Worm (Caenorhabditis elegans) whole organism, L4 larva: ENCODE results near the gene pigc-1.

Experiments
- D1046.2 ChIP-seq: fragments of 200-800 bp; sonication (Bioruptor generic); IDR thresholded peaks from 2 replicates; pipeline ENCODE4 v1.3.6; 2022; ENCODE audit warnings: missing genetic modification characterization, missing compliant biosample characterization
- F44E2.7 ChIP-seq: fragments of 200-800 bp; sonication (Bioruptor generic); IDR thresholded peaks from 2 replicates; pipeline ENCODE4 v2.1.2; 2022; ENCODE audit warnings: missing genetic modification characterization, missing compliant biosample characterization
- T20F7.1 ChIP-seq: fragments of 200-800 bp; sonication (Bioruptor generic); optimal IDR thresholded peaks from 2 replicates; lab custom pipeline; 2018; ENCODE audit warnings: mild to moderate bottlenecking, missing genetic modification characterization, missing compliant biosample characterization
- Y48G9A.11 ChIP-seq: fragments of 200-800 bp; sonication (Bioruptor generic); IDR thresholded peaks from 2 replicates; pipeline ENCODE4 v1.3.6; 2022; ENCODE audit warnings: missing genetic modification reagents, missing genetic modification characterization, missing compliant biosample characterization
- aha-1 ChIP-seq: fragments of 150-350 bp; peaks from one replicate; lab custom pipeline; 2014; ENCODE audit warnings: missing biosample characterization, missing genetic modification characterization
- ama-1 ChIP-seq: fragments of 150-350 bp; optimal IDR thresholded peaks from 2 replicates; lab custom pipeline; 2014; ENCODE audit warnings: inconsistent platforms, mixed read lengths
- ceh-20 ChIP-seq: fragments of 200-800 bp; sonication (Bioruptor generic); IDR thresholded peaks from 2 replicates; pipeline ENCODE4 v1.3.6; 2022; ENCODE audit warnings: missing genetic modification reagents, missing genetic modification characterization, missing compliant biosample characterization
- ceh-82 ChIP-seq: sonication (generic microtip); optimal IDR thresholded peaks from 2 replicates; lab custom pipeline; 2017; ENCODE audit warnings: missing biosample characterization, missing genetic modification characterization
- ces-1 ChIP-seq: fragments of 150-350 bp; sonication (generic microtip); optimal IDR thresholded peaks from 4 replicates; lab custom pipeline; 2014; ENCODE audit warnings: missing biosample characterization, missing genetic modification reagents, missing genetic modification characterization
- daf-12 ChIP-seq: fragments of 150-350 bp; optimal IDR thresholded peaks from 2 replicates; lab custom pipeline; 2014; ENCODE audit warnings: missing biosample characterization, missing genetic modification reagents, missing genetic modification characterization
- daf-16 ChIP-seq, 3 experiments: sonication (generic microtip); optimal IDR thresholded peaks; 2 replicates each; lab custom pipeline; 2016 to 2017; ENCODE audit warnings: missing genetic modification characterization in 3 of 3, missing genetic modification reagents in 3 of 3, mild to moderate bottlenecking in 2 of 3, missing compliant biosample characterization in 2 of 3, missing biosample characterization in 1 of 3, moderate library complexity in 1 of 3
- daf-19 ChIP-seq: fragments of 200-800 bp; sonication (Bioruptor generic); conservative IDR thresholded peaks from 2 replicates; pipeline ENCODE4 v1.3.6; 2022; ENCODE audit warnings: missing genetic modification characterization, missing compliant biosample characterization
- dmd-6 ChIP-seq: fragments of 200-800 bp; sonication (Bioruptor generic); IDR thresholded peaks from 2 replicates; pipeline ENCODE4 v1.3.6; 2022; ENCODE audit warnings: missing genetic modification reagents, missing genetic modification characterization, missing compliant biosample characterization
- dpl-1 ChIP-seq: fragments of 150-350 bp; optimal IDR thresholded peaks from 2 replicates; lab custom pipeline; 2014; ENCODE audit warnings: missing biosample characterization, missing genetic modification reagents, missing genetic modification characterization
- dve-1 ChIP-seq: sonication (generic microtip); optimal IDR thresholded peaks from 2 replicates; lab custom pipeline; 2017; ENCODE audit warnings: antibody characterized with exemption, mild to moderate bottlenecking, missing genetic modification characterization, missing compliant biosample characterization; ENCODE audit not compliant: insufficient read depth
- hlh-11 ChIP-seq: fragments of 200-800 bp; sonication (Bioruptor generic); optimal IDR thresholded peaks from 2 replicates; lab custom pipeline; 2018; ENCODE audit warnings: mild to moderate bottlenecking, missing genetic modification characterization, missing compliant biosample characterization
- hlh-30 ChIP-seq: sonication (generic microtip); optimal IDR thresholded peaks from 2 replicates; lab custom pipeline; 2017; ENCODE audit warnings: antibody characterized with exemption, mild to moderate bottlenecking, missing genetic modification characterization, missing compliant biosample characterization; ENCODE audit not compliant: insufficient read depth
- hmg-1.1 ChIP-seq: fragments of 200-800 bp; sonication (Bioruptor generic); IDR thresholded peaks from 2 replicates; pipeline ENCODE4 v1.3.6; 2022; ENCODE audit warnings: missing genetic modification reagents, missing genetic modification characterization, missing compliant biosample characterization
- lim-7 ChIP-seq: fragments of 200-800 bp; sonication (Bioruptor generic); IDR thresholded peaks from 2 replicates; pipeline ENCODE4 v1.3.6; 2022; ENCODE audit warnings: missing genetic modification characterization, missing compliant biosample characterization
- lin-1 ChIP-seq: fragments of 200-800 bp; sonication (Bioruptor generic); IDR thresholded peaks from 2 replicates; pipeline ENCODE4 v1.3.6; 2022; ENCODE audit warnings: missing genetic modification reagents, missing genetic modification characterization, missing compliant biosample characterization
- lin-38 ChIP-seq: fragments of 200-800 bp; sonication (Bioruptor generic); IDR thresholded peaks from 2 replicates; pipeline ENCODE4 v1.3.6; 2022; ENCODE audit warnings: missing genetic modification reagents, missing genetic modification characterization, missing compliant biosample characterization
- lsy-2 ChIP-seq, 2 experiments: fragments of 150-350 bp in 1 of 2; sonication (generic microtip) in 1 of 2; optimal IDR thresholded peaks; 2 replicates each; lab custom pipeline; 2014 to 2017; ENCODE audit warnings: missing biosample characterization in 2 of 2, missing genetic modification characterization in 2 of 2
- madf-9 ChIP-seq: fragments of 200-800 bp; sonication (Bioruptor generic); conservative IDR thresholded peaks from 2 replicates; pipeline ENCODE4 v1.3.6; 2022; ENCODE audit warnings: missing genetic modification reagents, missing genetic modification characterization, missing compliant biosample characterization
- mdt-29 ChIP-seq: fragments of 200-800 bp; sonication (Bioruptor generic); IDR thresholded peaks from 2 replicates; pipeline ENCODE4 v1.3.6; 2022; ENCODE audit warnings: missing genetic modification reagents, missing genetic modification characterization, missing compliant biosample characterization
- mep-1 ChIP-seq: fragments of 150-350 bp; sonication (generic microtip); optimal IDR thresholded peaks from 3 replicates; lab custom pipeline; 2014; ENCODE audit warnings: missing biosample characterization, missing genetic modification characterization
- mes-2 ChIP-seq: sonication (generic microtip); optimal IDR thresholded peaks from 2 replicates; lab custom pipeline; 2016; ENCODE audit warnings: missing genotype, mild to moderate bottlenecking, missing genetic modification characterization, missing compliant biosample characterization; ENCODE audit not compliant: poor library complexity, severe bottlenecking
- mxl-2 ChIP-seq: fragments of 200-800 bp; sonication (Bioruptor generic); conservative IDR thresholded peaks from 2 replicates; pipeline ENCODE4 v1.3.6; 2022; ENCODE audit warnings: missing genetic modification reagents, missing genetic modification characterization, missing compliant biosample characterization
- nhr-111 ChIP-seq: fragments of 200-800 bp; sonication (Bioruptor generic); optimal IDR thresholded peaks from 2 replicates; lab custom pipeline; 2018; ENCODE audit warnings: mild to moderate bottlenecking, missing genetic modification characterization, missing compliant biosample characterization
- nhr-28 ChIP-seq: fragments of 150-350 bp; optimal IDR thresholded peaks from 2 replicates; lab custom pipeline; 2014; ENCODE audit warnings: missing biosample characterization, missing genetic modification characterization
- nhr-48 ChIP-seq: sonication (generic microtip); optimal IDR thresholded peaks from 2 replicates; lab custom pipeline; 2016; ENCODE audit warnings: mild to moderate bottlenecking, missing genetic modification characterization, missing compliant biosample characterization
- nhr-6 ChIP-seq: fragments of 150-350 bp; optimal IDR thresholded peaks from 2 replicates; lab custom pipeline; 2014; ENCODE audit warnings: missing biosample characterization, missing genetic modification characterization
- nhr-76 ChIP-seq: fragments of 150-350 bp; optimal IDR thresholded peaks from 2 replicates; lab custom pipeline; 2014; ENCODE audit warnings: missing biosample characterization, missing genetic modification characterization
- nhr-77 ChIP-seq: fragments of 150-350 bp; optimal IDR thresholded peaks from 2 replicates; lab custom pipeline; 2014; ENCODE audit warnings: missing biosample characterization, missing genetic modification characterization
- pha-4 ChIP-seq, 2 experiments: fragments of 150-350 bp in 1 of 2; fragments of 200-800 bp in 1 of 2; sonication (Bioruptor generic) in 1 of 2; IDR thresholded peaks in 1 of 2; optimal IDR thresholded peaks in 1 of 2; 2 replicates each; pipeline versions ENCODE4 v1.3.6 to Lab custom; 2014 to 2022; ENCODE audit warnings: missing genetic modification characterization in 2 of 2, missing genetic modification reagents in 2 of 2, missing biosample characterization in 1 of 2, missing compliant biosample characterization in 1 of 2
- pqm-1 ChIP-seq: sonication (generic microtip); optimal IDR thresholded peaks from 2 replicates; lab custom pipeline; 2017; ENCODE audit warnings: missing biosample characterization, missing genetic modification characterization
- unc-130 ChIP-seq: sonication (generic microtip); optimal IDR thresholded peaks from 2 replicates; lab custom pipeline; 2016; ENCODE audit warnings: missing genetic modification reagents, missing genetic modification characterization, missing compliant biosample characterization

pigc-1 gene

DNA sequence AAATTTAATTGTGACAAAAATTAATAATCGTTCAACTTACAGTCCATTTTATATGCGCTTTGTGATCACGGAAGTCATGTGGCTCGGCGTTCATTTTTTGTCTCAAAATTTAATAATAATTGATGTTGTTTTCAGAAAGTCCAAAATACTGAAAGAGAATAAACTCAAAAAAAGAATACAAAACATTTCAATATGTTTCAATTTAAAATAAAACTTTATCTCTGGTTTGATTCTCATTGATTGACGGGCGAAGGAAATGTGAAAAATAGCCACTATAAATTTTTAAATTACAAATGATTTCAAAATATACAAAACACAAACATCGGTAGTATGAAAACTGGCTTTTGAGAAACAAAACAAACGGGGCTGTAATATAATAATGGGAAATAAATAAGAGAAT, 3.7 kb downstream of the pigc-1 start, which contains the start of gene T20D3.6:
Gene T20D3.6 (minus strand): TSS at position 101 of the 400 bp plus-strand sequence.
- TF ChIP-seq daf-16 (GFP tag; optimal IDR thresholded peaks at IDR 0.05; lab: Kevin White, UChicago) (no peak), daf-16 (tag; optimal IDR thresholded peaks at IDR 0.05; lab: Kevin White, UChicago) (peak; percentile 17), T20F7.1 (GFP tag; lab: Kevin White, UChicago) (peak; percentile 28), mdt-29 (no peak)

DNA sequence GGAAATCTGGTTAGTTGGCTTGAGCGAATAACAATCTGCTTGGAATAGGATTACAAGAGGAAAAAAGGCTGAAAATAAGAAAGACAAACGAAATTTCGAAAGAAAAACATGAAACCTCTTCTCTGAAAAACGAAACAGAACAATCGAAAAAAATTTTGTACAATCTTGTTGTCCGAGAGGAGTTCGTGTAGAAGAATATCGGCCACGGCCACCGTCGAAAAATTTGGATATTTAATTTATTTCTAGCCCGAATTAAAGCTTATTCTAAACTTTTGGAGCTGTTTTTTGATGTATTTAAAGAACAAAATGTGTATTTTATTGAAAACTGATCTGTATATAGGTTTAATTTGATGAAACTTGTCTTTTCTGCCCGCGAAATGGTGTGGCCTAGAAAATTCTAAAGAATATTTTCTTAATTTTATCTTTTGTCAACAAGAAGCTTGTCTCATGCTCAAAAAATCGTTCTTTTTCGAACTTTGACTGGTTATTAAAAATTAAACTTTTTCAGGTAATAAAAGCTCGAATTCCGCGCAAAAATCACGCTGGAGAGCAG, 6.3 kb downstream of the pigc-1 start, which contains the start of gene T20D3.5:
Gene T20D3.5 (plus strand): TSS at position 503 of the 553 bp plus-strand sequence.
- TF ChIP-seq unc-130 (GFP tag; lab: Kevin White, UChicago) (peak; percentile 67), mxl-2 (GFP tag; lab: Robert Waterston, UW) (no peak), nhr-76 (tag; lab: Kevin White, UChicago) (no peak), mes-2 (tag; lab: Kevin White, UChicago) (peak; percentile 66), madf-9 (GFP tag; lab: Robert Waterston, UW) (no peak), nhr-6 (tag; lab: Kevin White, UChicago) (no peak)
- TF ChIP-seq, all 104 proteins: peak for 2

- TF ChIP-seq lsy-2 (tag; optimal IDR thresholded peaks at IDR 0.05; lab: Kevin White, UChicago) (peak in 1 of 2 experiments; percentile 57), lim-7 (no peak), aha-1 (tag; lab: Kevin White, UChicago) (peak; percentile 63), mep-1 (tag; lab: Kevin White, UChicago) (peak; percentile 55), ama-1 (lab: Kevin White, UChicago) (no peak), daf-12 (no peak), pqm-1 (tag; lab: Kevin White, UChicago) (peak; percentile 24), mes-2 (tag; lab: Kevin White, UChicago) (peak; percentile 56), daf-16 (GFP tag; optimal IDR thresholded peaks at IDR 0.05; lab: Kevin White, UChicago) (no peak), daf-16 (tag; optimal IDR thresholded peaks at IDR 0.05; lab: Kevin White, UChicago) (peak; percentile 64), nhr-77 (tag; lab: Kevin White, UChicago) (peak; percentile 23), F44E2.7 (GFP tag; lab: Robert Waterston, UW) (no peak), nhr-111 (GFP tag; lab: Kevin White, UChicago) (no peak), lin-38 (GFP tag; lab: Robert Waterston, UW) (peak; percentile 29; the same call in 1 of the 2 replicates), nhr-48 (no peak), ceh-82 (tag; lab: Kevin White, UChicago) (no peak), pha-4 (GFP tag; IDR thresholded peaks at IDR 0.05; lab: Robert Waterston, UW) (no peak), pha-4 (tag; optimal IDR thresholded peaks at IDR 0.05; lab: Kevin White, UChicago) (peak; percentile 40), hmg-1.1 (0 out of 2 replicates have a peak, but pooled peaks have one; percentile 40), Y48G9A.11 (no peak), hlh-30 (tag; lab: Kevin White, UChicago) (peak; percentile 57), hlh-11 (peak; percentile 64), dmd-6 (GFP tag; lab: Robert Waterston, UW) (peak; percentile 75), dve-1 (peak; percentile 69), ces-1 (no peak), nhr-28 (tag; lab: Kevin White, UChicago) (peak; percentile 27), nhr-6 (tag; lab: Kevin White, UChicago) (no peak), lin-1 (GFP tag; lab: Robert Waterston, UW) (peak; percentile 49; the same call in 1 of the 2 replicates), dpl-1 (GFP tag; lab: Kevin White, UChicago) (peak; percentile 35), daf-19 (no peak), ceh-20 (GFP tag; lab: Robert Waterston, UW) (0 out of 2 replicates have a peak, but pooled peaks have one; percentile 8), D1046.2 (no peak)
These were observed 7.2 kb downstream of the pigc-1 start, which contains the start of the genes coa-4 and T20D3.14 for ce11 chrIV:9335552-9336251. Gene coa-4, minus strand, starts transcription at chrIV:9335602. Gene T20D3.14, minus strand, starts transcription at chrIV:9335909.
